Worm (Caenorhabditis elegans) whole organism, L2 larva: ENCODE data around the gene Y49F6B.2.

Experiments used
- C34F6.9 ChIP-seq: fragments of 150-350 bp; optimal IDR thresholded peaks from 2 replicates; lab custom pipeline; 2014; ENCODE audit warnings: missing biosample characterization, missing genetic modification characterization
- F13H6.1 ChIP-seq: sonication (generic microtip); optimal IDR thresholded peaks from 2 replicates; lab custom pipeline; 2016; ENCODE audit warnings: missing genetic modification characterization, missing compliant biosample characterization
- R02D3.7 ChIP-seq: fragments of 150-350 bp; optimal IDR thresholded peaks from 2 replicates; lab custom pipeline; 2014; ENCODE audit warnings: missing biosample characterization, missing genetic modification characterization
- Y55F3AM.14 ChIP-seq: fragments of 200-800 bp; sonication (Bioruptor generic); optimal IDR thresholded peaks from 2 replicates; lab custom pipeline; 2018; ENCODE audit warnings: mild to moderate bottlenecking, missing genetic modification characterization, missing compliant biosample characterization
- ZK546.5 ChIP-seq: sonication (generic microtip); optimal IDR thresholded peaks from 2 replicates; lab custom pipeline; 2017; ENCODE audit warnings: missing biosample characterization, missing genetic modification characterization
- alr-1 ChIP-seq: fragments of 150-350 bp; optimal IDR thresholded peaks from 2 replicates; lab custom pipeline; 2014; ENCODE audit warnings: missing biosample characterization, missing genetic modification characterization
- aly-2 ChIP-seq: fragments of 150-350 bp; optimal IDR thresholded peaks from 2 replicates; lab custom pipeline; 2014; ENCODE audit warnings: missing biosample characterization, missing genetic modification characterization
- ama-1 ChIP-seq: fragments of 150-350 bp; optimal IDR thresholded peaks from 2 replicates; lab custom pipeline; 2018; ENCODE audit warnings: inconsistent platforms
- blmp-1 ChIP-seq: sonication (generic microtip); optimal IDR thresholded peaks from 2 replicates; lab custom pipeline; 2017; ENCODE audit warnings: missing genetic modification characterization, mild to moderate bottlenecking, missing compliant biosample characterization, antibody characterized with exemption, moderate library complexity; ENCODE audit not compliant: insufficient read depth
- ceh-16 ChIP-seq: fragments of 150-350 bp; optimal IDR thresholded peaks from 2 replicates; lab custom pipeline; 2014; ENCODE audit warnings: missing biosample characterization, missing genetic modification characterization
- ceh-82 ChIP-seq: fragments of 150-350 bp; optimal IDR thresholded peaks from 2 replicates; lab custom pipeline; 2014; ENCODE audit warnings: missing biosample characterization, missing genetic modification characterization
- crh-2 ChIP-seq: sonication (generic microtip); optimal IDR thresholded peaks from 2 replicates; lab custom pipeline; 2017; ENCODE audit warnings: missing biosample characterization, missing genetic modification characterization
- dmd-4 ChIP-seq: sonication (generic microtip); optimal IDR thresholded peaks from 2 replicates; lab custom pipeline; 2017; ENCODE audit warnings: missing biosample characterization, missing genetic modification characterization
- egl-27 ChIP-seq: sonication (generic microtip); optimal IDR thresholded peaks from 3 replicates; lab custom pipeline; 2017; ENCODE audit warnings: missing biosample characterization, missing genetic modification reagents, missing genetic modification characterization
- elt-1 ChIP-seq: fragments of 150-350 bp; optimal IDR thresholded peaks from 2 replicates; lab custom pipeline; 2014; ENCODE audit warnings: missing biosample characterization, missing genetic modification characterization
- elt-3 ChIP-seq: sonication (generic microtip); optimal IDR thresholded peaks from 2 replicates; lab custom pipeline; 2017; ENCODE audit warnings: missing biosample characterization, missing genetic modification characterization
- fos-1 ChIP-seq: fragments of 150-350 bp; optimal IDR thresholded peaks from 2 replicates; lab custom pipeline; 2014; ENCODE audit warnings: missing biosample characterization, missing genetic modification characterization
- gmeb-1 ChIP-seq: fragments of 150-350 bp; optimal IDR thresholded peaks from 2 replicates; lab custom pipeline; 2014; ENCODE audit warnings: missing biosample characterization, missing genetic modification characterization
- lin-11 ChIP-seq: fragments of 150-350 bp; sonication (generic microtip); optimal IDR thresholded peaks from 2 replicates; lab custom pipeline; 2014; ENCODE audit warnings: missing biosample characterization, missing genetic modification characterization, inconsistent platforms, mixed read lengths
- lin-13 ChIP-seq: fragments of 150-350 bp; optimal IDR thresholded peaks from 2 replicates; lab custom pipeline; 2014; ENCODE audit warnings: missing biosample characterization, missing genetic modification reagents, missing genetic modification characterization
- lin-39 ChIP-seq: fragments of 150-350 bp; optimal IDR thresholded peaks from 2 replicates; lab custom pipeline; 2014; ENCODE audit warnings: missing biosample characterization, missing genetic modification reagents, missing genetic modification characterization
- lsy-2 ChIP-seq, 2 experiments: fragments of 150-350 bp in 1 of 2; sonication (generic microtip) in 1 of 2; optimal IDR thresholded peaks; 2 replicates each; lab custom pipeline; 2014 to 2017; ENCODE audit warnings: missing biosample characterization in 2 of 2, missing genetic modification characterization in 2 of 2
- mab-5 ChIP-seq: fragments of 150-350 bp; optimal IDR thresholded peaks from 2 replicates; lab custom pipeline; 2014; ENCODE audit warnings: missing biosample characterization, missing genetic modification characterization
- mbf-1 ChIP-seq: sonication (generic microtip); optimal IDR thresholded peaks from 2 replicates; lab custom pipeline; 2017; ENCODE audit warnings: missing biosample characterization, missing genetic modification characterization
- mdl-1 ChIP-seq, 2 experiments: fragments of 150-350 bp in 1 of 2; sonication (generic microtip) in 1 of 2; optimal IDR thresholded peaks; 2 replicates each; lab custom pipeline; 2017; ENCODE audit warnings: missing biosample characterization in 2 of 2, missing genetic modification characterization in 2 of 2
- nhr-10 ChIP-seq: sonication (generic microtip); optimal IDR thresholded peaks from 2 replicates; lab custom pipeline; 2017; ENCODE audit warnings: missing biosample characterization, missing genetic modification characterization
- nhr-11 ChIP-seq: fragments of 150-350 bp; optimal IDR thresholded peaks from 2 replicates; lab custom pipeline; 2014; ENCODE audit warnings: missing biosample characterization, missing genetic modification characterization
- nhr-12 ChIP-seq: fragments of 150-350 bp; optimal IDR thresholded peaks from 2 replicates; lab custom pipeline; 2014; ENCODE audit warnings: missing biosample characterization, missing genetic modification characterization
- nhr-129 ChIP-seq: fragments of 150-350 bp; optimal IDR thresholded peaks from 2 replicates; lab custom pipeline; 2014; ENCODE audit warnings: missing biosample characterization, missing genetic modification characterization
- nhr-21 ChIP-seq: fragments of 150-350 bp; optimal IDR thresholded peaks from 2 replicates; lab custom pipeline; 2014; ENCODE audit warnings: missing biosample characterization, missing genetic modification characterization
- nhr-23 ChIP-seq: fragments of 150-350 bp; optimal IDR thresholded peaks from 2 replicates; lab custom pipeline; 2014; ENCODE audit warnings: missing biosample characterization, missing genetic modification reagents, missing genetic modification characterization
- nhr-237 ChIP-seq: fragments of 150-350 bp; optimal IDR thresholded peaks from 2 replicates; lab custom pipeline; 2014; ENCODE audit warnings: missing biosample characterization, missing genetic modification characterization
- nhr-25 ChIP-seq: fragments of 150-350 bp; sonication (generic microtip); optimal IDR thresholded peaks from 3 replicates; lab custom pipeline; 2014; ENCODE audit warnings: missing biosample characterization, missing genetic modification characterization
- nhr-6 ChIP-seq: fragments of 150-350 bp; optimal IDR thresholded peaks from 2 replicates; lab custom pipeline; 2014; ENCODE audit warnings: missing biosample characterization, missing genetic modification characterization
- nhr-77 ChIP-seq: fragments of 150-350 bp; optimal IDR thresholded peaks from 2 replicates; lab custom pipeline; 2014; ENCODE audit warnings: missing biosample characterization, missing genetic modification characterization
- peb-1 ChIP-seq: fragments of 150-350 bp; optimal IDR thresholded peaks from 2 replicates; lab custom pipeline; 2014; ENCODE audit warnings: missing biosample characterization, missing genetic modification characterization
- sem-4 ChIP-seq: fragments of 150-350 bp; optimal IDR thresholded peaks from 2 replicates; lab custom pipeline; 2014; ENCODE audit warnings: missing biosample characterization, missing genetic modification reagents, missing genetic modification characterization
- skn-1 ChIP-seq: sonication (generic microtip); optimal IDR thresholded peaks from 2 replicates; lab custom pipeline; 2017; ENCODE audit warnings: missing biosample characterization, missing genetic modification characterization
- sma-3 ChIP-seq: sonication (generic microtip); optimal IDR thresholded peaks from 2 replicates; lab custom pipeline; 2016; ENCODE audit warnings: missing genetic modification reagents, missing genetic modification characterization, missing compliant biosample characterization
- sma-9 ChIP-seq, 2 experiments: fragments of 150-350 bp in 1 of 2; sonication (generic microtip) in 1 of 2; optimal IDR thresholded peaks; 2 replicates each; lab custom pipeline; 2014 to 2016; ENCODE audit warnings: missing genetic modification characterization in 2 of 2, mild to moderate bottlenecking in 1 of 2, missing biosample characterization in 1 of 2, missing compliant biosample characterization in 1 of 2, missing genetic modification reagents in 1 of 2, moderate library complexity in 1 of 2
- snpc-4 ChIP-seq: fragments of 150-350 bp; optimal IDR thresholded peaks from 2 replicates; lab custom pipeline; 2014; ENCODE audit warnings: missing biosample characterization, missing genetic modification characterization
- unc-39 ChIP-seq: fragments of 150-350 bp; optimal IDR thresholded peaks from 2 replicates; lab custom pipeline; 2014; ENCODE audit warnings: missing biosample characterization, missing genetic modification characterization
- unc-55 ChIP-seq: fragments of 150-350 bp; sonication (generic microtip); optimal IDR thresholded peaks from 3 replicates; lab custom pipeline; 2014; ENCODE audit warnings: missing biosample characterization, missing genetic modification reagents, missing genetic modification characterization
- unc-62 ChIP-seq: fragments of 150-350 bp; optimal IDR thresholded peaks from 2 replicates; lab custom pipeline; 2014; ENCODE audit warnings: missing biosample characterization, missing genetic modification reagents, missing genetic modification characterization
- zag-1 ChIP-seq: fragments of 150-350 bp; optimal IDR thresholded peaks from 2 replicates; lab custom pipeline; 2014; ENCODE audit warnings: missing biosample characterization, missing genetic modification characterization
- ztf-1 ChIP-seq: fragments of 200-800 bp; sonication (Bioruptor generic); conservative IDR thresholded peaks from 2 replicates; pipeline ENCODE4 v1.3.6; 2022; ENCODE audit warnings: missing genetic modification characterization, missing compliant biosample characterization
- ztf-11 ChIP-seq: sonication (generic microtip); optimal IDR thresholded peaks from 2 replicates; lab custom pipeline; 2017; ENCODE audit warnings: missing biosample characterization, missing genetic modification characterization
- ztf-4 ChIP-seq: fragments of 150-350 bp; optimal IDR thresholded peaks from 2 replicates; lab custom pipeline; 2014; ENCODE audit warnings: missing biosample characterization, missing genetic modification characterization

Y49F6B.2 gene

DNA sequence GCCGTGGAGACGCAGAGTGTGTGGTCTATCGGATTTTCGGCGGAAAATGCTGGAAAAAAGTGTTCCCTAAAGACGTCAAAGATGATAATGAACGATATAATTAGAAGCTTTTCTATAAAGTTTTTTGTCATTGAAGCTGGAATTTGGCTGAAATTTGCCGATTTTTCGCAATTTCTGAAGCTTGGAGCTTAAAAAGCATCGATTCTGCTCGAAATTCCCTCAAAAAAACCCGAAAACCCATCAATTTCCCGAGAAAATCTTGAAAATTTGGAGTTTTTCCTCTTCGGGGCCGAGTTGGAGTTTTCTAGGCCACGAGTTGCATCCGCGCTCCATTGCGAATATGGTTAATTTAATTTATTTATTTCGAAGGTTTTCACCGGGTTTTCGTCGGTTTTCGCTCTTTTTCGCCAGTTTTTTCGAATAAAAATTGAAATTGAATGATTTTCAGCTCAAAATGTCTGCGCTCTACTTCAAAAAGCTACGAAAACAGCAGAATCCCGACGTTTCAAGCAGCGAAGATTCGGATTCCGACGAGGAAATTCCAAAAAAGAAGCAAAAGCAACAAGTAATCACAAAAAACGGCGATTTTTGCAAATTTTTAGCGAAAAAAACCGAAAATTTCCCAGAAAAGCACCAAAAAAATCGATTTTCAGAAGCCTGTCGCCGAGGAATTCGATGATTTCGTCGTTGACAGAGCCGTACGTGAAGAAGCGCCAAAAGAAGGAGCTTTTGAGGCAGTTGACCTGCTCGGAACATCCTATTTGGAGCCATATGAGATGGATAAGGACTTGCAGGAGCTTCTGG lies at the start of gene Y49F6B.2, which contains the start of gene col-71:
Gene Y49F6B.2, plus strand, starts transcription at position 449 of the 804 bp plus-strand sequence.
Gene col-71, minus strand, starts transcription at position 51 of the 804 bp plus-strand sequence.
- TF ChIP-seq gmeb-1 (tag; lab: Kevin White, UChicago) = peak; percentile 71
- peak; percentile 56 for TF ChIP-seq nhr-25 (tag; lab: Kevin White, UChicago)
- TF ChIP-seq skn-1 = no peak
- no peak for TF ChIP-seq mbf-1 (tag; lab: Kevin White, UChicago)
- TF ChIP-seq mdl-1 (tag; optimal IDR thresholded peaks at IDR 0.05; lab: Kevin White, UChicago) = no peak
- no peak for TF ChIP-seq ceh-16 (tag; lab: Kevin White, UChicago)
- no peak for TF ChIP-seq alr-1
- no peak for TF ChIP-seq ztf-4
- peak; percentile 86 for TF ChIP-seq unc-55 (GFP tag; lab: Kevin White, UChicago)
- TF ChIP-seq aly-2 (tag; lab: Kevin White, UChicago) = no peak
- peak; percentile 74 for TF ChIP-seq F13H6.1 (tag; lab: Kevin White, UChicago)
- no peak for TF ChIP-seq nhr-77
- peak; percentile 84 to 88 for TF ChIP-seq lsy-2 (tag; optimal IDR thresholded peaks at IDR 0.05; lab: Kevin White, UChicago)
- no peak for TF ChIP-seq nhr-23 (tag; lab: Kevin White, UChicago)
- TF ChIP-seq fos-1 (tag; lab: Kevin White, UChicago) = peak; percentile 26
- TF ChIP-seq nhr-11 = no peak
- no peak for TF ChIP-seq nhr-10 (tag; lab: Kevin White, UChicago)
- TF ChIP-seq ama-1 (lab: Kevin White, UChicago) = no peak
- peak; percentile 23 for TF ChIP-seq snpc-4 (tag; lab: Kevin White, UChicago)
- no peak for TF ChIP-seq unc-39
- no peak for TF ChIP-seq egl-27 (tag; lab: Kevin White, UChicago)
- no peak for TF ChIP-seq elt-3 (tag; lab: Kevin White, UChicago)
- no peak for TF ChIP-seq peb-1 (tag; lab: Kevin White, UChicago)
- peak; percentile 47 for TF ChIP-seq sem-4
- TF ChIP-seq elt-1 (tag; lab: Kevin White, UChicago) = no peak
- peak; percentile 51 for TF ChIP-seq mab-5 (tag; lab: Kevin White, UChicago)
- TF ChIP-seq lin-39 = no peak
- peak; percentile 19 for TF ChIP-seq R02D3.7 (tag; lab: Kevin White, UChicago)
- peak; percentile 25 for TF ChIP-seq Y55F3AM.14 (GFP tag; lab: Kevin White, UChicago)
- no peak for TF ChIP-seq sma-9 (GFP tag; optimal IDR thresholded peaks at IDR 0.05; lab: Kevin White, UChicago)
- TF ChIP-seq sma-9 (tag; optimal IDR thresholded peaks at IDR 0.05; lab: Kevin White, UChicago) = no peak
- TF ChIP-seq nhr-237 (tag; lab: Kevin White, UChicago) = no peak
- no peak for TF ChIP-seq blmp-1 (tag; lab: Kevin White, UChicago)
- peak; percentile 46 for TF ChIP-seq nhr-129 (tag; lab: Kevin White, UChicago)
- TF ChIP-seq ztf-11 = no peak
- peak; percentile 91 for TF ChIP-seq C34F6.9 (tag; lab: Kevin White, UChicago)
- TF ChIP-seq crh-2 = peak; percentile 73
- TF ChIP-seq dmd-4 = no peak
- peak; percentile 36 for TF ChIP-seq nhr-21 (tag; lab: Kevin White, UChicago)
- no peak for TF ChIP-seq ztf-1 (GFP tag; lab: Robert Waterston, UW)
- peak; percentile 78 for TF ChIP-seq lin-13
- TF ChIP-seq zag-1 (tag; lab: Kevin White, UChicago) = peak; percentile 33
- peak; percentile 77 for TF ChIP-seq sma-3 (GFP tag; lab: Kevin White, UChicago)
- TF ChIP-seq nhr-6 (tag; lab: Kevin White, UChicago) = peak; percentile 46
- TF ChIP-seq unc-62 (GFP tag; lab: Kevin White, UChicago) = no peak
- TF ChIP-seq lin-11 = peak; percentile 12
- TF ChIP-seq ZK546.5 (tag; lab: Kevin White, UChicago) = no peak
- TF ChIP-seq ceh-82 (tag; lab: Kevin White, UChicago) = no peak
- no peak for TF ChIP-seq nhr-12 (tag; lab: Kevin White, UChicago)
- TF ChIP-seq, all 48 proteins: peak for 20
